Worm (Caenorhabditis elegans) whole organism, mixed stage, embryonic: Measurements from ENCODE around the gene twk-33.
A peak's percentile ranks its signal among the peaks of the same experiment; 100 is the strongest.

Experiments used
- M03D4.4 ChIP-seq: sonication (generic microtip); optimal IDR thresholded peaks from 2 replicates; lab custom pipeline; 2017; ENCODE audit warnings: mild to moderate bottlenecking, missing genetic modification characterization, missing compliant biosample characterization
- bed-3 ChIP-seq: fragments of 200-800 bp; sonication (Bioruptor generic); optimal IDR thresholded peaks from 3 replicates; lab custom pipeline; 2018; ENCODE audit warnings: mild to moderate bottlenecking, missing genetic modification characterization, moderate library complexity, missing compliant biosample characterization
- blmp-1 ChIP-seq: fragments of 150-350 bp; optimal IDR thresholded peaks from 2 replicates; lab custom pipeline; 2014; ENCODE audit warnings: missing biosample characterization, missing genetic modification characterization
- ceh-39 ChIP-seq: fragments of 150-350 bp; optimal IDR thresholded peaks from 2 replicates; lab custom pipeline; 2014; ENCODE audit warnings: missing biosample characterization, missing genetic modification characterization
- ceh-43 ChIP-seq: fragments of 200-800 bp; sonication (Bioruptor generic); optimal IDR thresholded peaks from 2 replicates; lab custom pipeline; 2018; ENCODE audit warnings: mild to moderate bottlenecking, missing genetic modification characterization, moderate library complexity, missing compliant biosample characterization
- ceh-83 ChIP-seq: fragments of 200-800 bp; sonication (Bioruptor generic); optimal IDR thresholded peaks from 2 replicates; lab custom pipeline; 2018; ENCODE audit warnings: mild to moderate bottlenecking, missing genetic modification characterization, missing compliant biosample characterization
- ces-1 ChIP-seq: fragments of 150-350 bp; optimal IDR thresholded peaks from 2 replicates; lab custom pipeline; 2014; ENCODE audit warnings: missing biosample characterization, missing genetic modification reagents, missing genetic modification characterization
- cnd-1 ChIP-seq: fragments of 200-800 bp; sonication (Bioruptor generic); optimal IDR thresholded peaks from 2 replicates; lab custom pipeline; 2018; ENCODE audit warnings: mild to moderate bottlenecking, missing genetic modification characterization, missing compliant biosample characterization
- drap-1 ChIP-seq: fragments of 200-800 bp; sonication (Bioruptor generic); optimal IDR thresholded peaks from 3 replicates; lab custom pipeline; 2018; ENCODE audit warnings: mild to moderate bottlenecking, missing genetic modification characterization, missing compliant biosample characterization
- elt-1 ChIP-seq: sonication (generic microtip); optimal IDR thresholded peaks from 2 replicates; lab custom pipeline; 2017; ENCODE audit warnings: missing genetic modification characterization, mild to moderate bottlenecking, missing compliant biosample characterization, antibody characterized with exemption, moderate library complexity, borderline replicate concordance; ENCODE audit not compliant: insufficient read depth
- elt-3 ChIP-seq: fragments of 150-350 bp; optimal IDR thresholded peaks from 2 replicates; lab custom pipeline; 2014; ENCODE audit warnings: missing biosample characterization, missing genetic modification characterization
- flh-1 ChIP-seq: fragments of 200-800 bp; sonication (Bioruptor generic); optimal IDR thresholded peaks from 2 replicates; lab custom pipeline; 2018; ENCODE audit warnings: mild to moderate bottlenecking, missing genetic modification characterization, moderate library complexity, missing compliant biosample characterization
- ham-2 ChIP-seq: fragments of 200-800 bp; sonication (Bioruptor generic); optimal IDR thresholded peaks from 2 replicates; lab custom pipeline; 2018; ENCODE audit warnings: mild to moderate bottlenecking, missing genetic modification characterization, missing compliant biosample characterization
- hlh-1 ChIP-seq: fragments of 150-350 bp; optimal IDR thresholded peaks from 2 replicates; lab custom pipeline; 2014; ENCODE audit warnings: missing biosample characterization, missing genetic modification reagents, missing genetic modification characterization
- lin-32 ChIP-seq: fragments of 200-800 bp; sonication (Bioruptor generic); optimal IDR thresholded peaks from 2 replicates; lab custom pipeline; 2018; ENCODE audit warnings: mild to moderate bottlenecking, missing genetic modification characterization, missing compliant biosample characterization
- lsy-2 ChIP-seq: fragments of 150-350 bp; optimal IDR thresholded peaks from 2 replicates; lab custom pipeline; 2014; ENCODE audit warnings: missing biosample characterization, missing genetic modification characterization
- mab-5 ChIP-seq: fragments of 150-350 bp; optimal IDR thresholded peaks from 2 replicates; lab custom pipeline; 2014; ENCODE audit warnings: missing biosample characterization, missing genetic modification characterization
- mep-1 ChIP-seq: fragments of 150-350 bp; optimal IDR thresholded peaks from 2 replicates; lab custom pipeline; 2017; ENCODE audit warnings: missing biosample characterization, missing genetic modification reagents, missing genetic modification characterization, inconsistent platforms
- mls-2 ChIP-seq: sonication (generic microtip); optimal IDR thresholded peaks from 2 replicates; lab custom pipeline; 2016; ENCODE audit warnings: mild to moderate bottlenecking, missing genetic modification characterization, moderate library complexity, missing compliant biosample characterization
- nhr-12 ChIP-seq: fragments of 150-350 bp; optimal IDR thresholded peaks from 2 replicates; lab custom pipeline; 2014; ENCODE audit warnings: missing biosample characterization, missing genetic modification characterization
- nhr-2 ChIP-seq: fragments of 150-350 bp; optimal IDR thresholded peaks from 2 replicates; lab custom pipeline; 2014; ENCODE audit warnings: missing biosample characterization, missing genetic modification characterization
- nhr-237 ChIP-seq: fragments of 150-350 bp; optimal IDR thresholded peaks from 2 replicates; lab custom pipeline; 2014; ENCODE audit warnings: missing biosample characterization, missing genetic modification characterization
- nhr-28 ChIP-seq: fragments of 150-350 bp; optimal IDR thresholded peaks from 2 replicates; lab custom pipeline; 2014; ENCODE audit warnings: missing biosample characterization, missing genetic modification characterization
- nhr-76 ChIP-seq: sonication (generic microtip); optimal IDR thresholded peaks from 2 replicates; lab custom pipeline; 2017; ENCODE audit warnings: missing biosample characterization, missing genetic modification characterization
- pha-4 ChIP-seq: fragments of 150-350 bp; optimal IDR thresholded peaks from 2 replicates; lab custom pipeline; 2018; ENCODE audit warnings: missing biosample characterization, missing genetic modification reagents, missing genetic modification characterization
- sem-2 ChIP-seq: fragments of 200-800 bp; sonication (Bioruptor generic); optimal IDR thresholded peaks from 2 replicates; lab custom pipeline; 2018; ENCODE audit warnings: mild to moderate bottlenecking, missing genetic modification characterization, missing compliant biosample characterization
- snpc-4 ChIP-seq: fragments of 150-350 bp; optimal IDR thresholded peaks from 2 replicates; lab custom pipeline; 2014; ENCODE audit warnings: missing biosample characterization, missing genetic modification characterization
- sptf-1 ChIP-seq: sonication (generic microtip); optimal IDR thresholded peaks from 2 replicates; lab custom pipeline; 2017; ENCODE audit warnings: mild to moderate bottlenecking, missing genetic modification characterization, moderate library complexity, missing compliant biosample characterization
- tbx-8 ChIP-seq: fragments of 200-800 bp; sonication (Bioruptor generic); optimal IDR thresholded peaks from 2 replicates; lab custom pipeline; 2018; ENCODE audit warnings: mild to moderate bottlenecking, missing genetic modification characterization, moderate library complexity, missing compliant biosample characterization
- unc-120 ChIP-seq: sonication (generic microtip); optimal IDR thresholded peaks from 2 replicates; lab custom pipeline; 2017; ENCODE audit warnings: missing genetic modification characterization, missing compliant biosample characterization; ENCODE audit not compliant: poor library complexity, severe bottlenecking
- zip-8 ChIP-seq: fragments of 150-350 bp; optimal IDR thresholded peaks from 2 replicates; lab custom pipeline; 2014; ENCODE audit warnings: missing biosample characterization, missing genetic modification characterization

Gene twk-33

ce11 chrV:17714330-17714729, at the start of gene twk-33:
Gene twk-33, minus strand, starts transcription at chrV:17714377.
- TF ChIP-seq sptf-1 (tag; lab: Kevin White, UChicago) = no peak
- TF ChIP-seq unc-120 (tag; lab: Kevin White, UChicago) = no peak
- TF ChIP-seq ceh-39 (tag; lab: Kevin White, UChicago) = no peak
- TF ChIP-seq ces-1 = no peak
- no peak for TF ChIP-seq tbx-8 (GFP tag; lab: Kevin White, UChicago)
- TF ChIP-seq, all 35 proteins: peak for 0

ce11 chrV:17755592-17755991, 41.4 kb upstream of the twk-33 start, which contains the start of gene pgp-9:
Gene pgp-9, plus strand, starts transcription at chrV:17755892.
- TF ChIP-seq ceh-39 (tag; lab: Kevin White, UChicago) (no peak), bed-3 (GFP tag; lab: Kevin White, UChicago) (no peak), unc-120 (tag; lab: Kevin White, UChicago) (no peak), nhr-12 (tag; lab: Kevin White, UChicago) (no peak), ceh-83 (GFP tag; lab: Kevin White, UChicago) (no peak), nhr-28 (tag; lab: Kevin White, UChicago) (no peak), pha-4 (tag; lab: Kevin White, UChicago) (no peak), sptf-1 (tag; lab: Kevin White, UChicago) (no peak), hlh-1 (no peak), tbx-8 (GFP tag; lab: Kevin White, UChicago) (no peak), lin-32 (GFP tag; lab: Kevin White, UChicago) (no peak), mep-1 (tag; lab: Kevin White, UChicago) (no peak), elt-1 (tag; lab: Kevin White, UChicago) (no peak), zip-8 (no peak), mab-5 (no peak)

ce11 chrV:17754999-17755398, 40.8 kb upstream of the twk-33 start:
- TF ChIP-seq M03D4.4 (tag; lab: Kevin White, UChicago) = no peak
- TF ChIP-seq mls-2 (tag; lab: Kevin White, UChicago) = no peak
- no peak for TF ChIP-seq blmp-1 (tag; lab: Kevin White, UChicago)
- TF ChIP-seq pha-4 (tag; lab: Kevin White, UChicago) = no peak
- TF ChIP-seq sem-2 (GFP tag; lab: Kevin White, UChicago) = no peak
- TF ChIP-seq nhr-237 (tag; lab: Kevin White, UChicago) = no peak
- no peak for TF ChIP-seq lsy-2
- no peak for TF ChIP-seq lin-32 (GFP tag; lab: Kevin White, UChicago)
- TF ChIP-seq flh-1 = no peak
- TF ChIP-seq nhr-76 (tag; lab: Kevin White, UChicago) = no peak

ce11 chrV:17752340-17752739, 38.2 kb upstream of the twk-33 start:
- TF ChIP-seq mep-1 (tag; lab: Kevin White, UChicago) (no peak), ceh-39 (tag; lab: Kevin White, UChicago) (no peak), elt-1 (tag; lab: Kevin White, UChicago) (no peak), drap-1 (GFP tag; lab: Kevin White, UChicago) (no peak), nhr-2 (tag; lab: Kevin White, UChicago) (no peak), elt-3 (no peak), ceh-83 (GFP tag; lab: Kevin White, UChicago) (no peak), cnd-1 (tag; lab: Kevin White, UChicago) (no peak), ham-2 (no peak), mab-5 (no peak), sptf-1 (tag; lab: Kevin White, UChicago) (no peak), ceh-43 (no peak), snpc-4 (tag; lab: Kevin White, UChicago) (no peak), nhr-28 (tag; lab: Kevin White, UChicago) (no peak), blmp-1 (tag; lab: Kevin White, UChicago) (no peak), hlh-1 (no peak), mls-2 (tag; lab: Kevin White, UChicago) (no peak), pha-4 (tag; lab: Kevin White, UChicago) (no peak)

- TF ChIP-seq drap-1 (GFP tag; lab: Kevin White, UChicago) (peak; percentile 44), sptf-1 (tag; lab: Kevin White, UChicago) (no peak), ces-1 (peak; percentile 82)
- TF ChIP-seq, all 35 proteins: peak for 2
Measured at ce11 chrV:17749181-17749580, 35.0 kb upstream of the twk-33 start, which contains the start of gene R12G8.1. Gene R12G8.1, minus strand, starts transcription at chrV:17749243.
